Worm (Caenorhabditis elegans) whole organism, mixed stage, embryonic: ENCODE measurements around the gene T14B4.5.

Experiments used
- M03D4.4 ChIP-seq: sonication (generic microtip); optimal IDR thresholded peaks from 2 replicates; lab custom pipeline; 2017; ENCODE audit warnings: mild to moderate bottlenecking, missing genetic modification characterization, missing compliant biosample characterization
- blmp-1 ChIP-seq: fragments of 150-350 bp; optimal IDR thresholded peaks from 2 replicates; lab custom pipeline; 2014; ENCODE audit warnings: missing biosample characterization, missing genetic modification characterization
- ceh-39 ChIP-seq: fragments of 150-350 bp; optimal IDR thresholded peaks from 2 replicates; lab custom pipeline; 2014; ENCODE audit warnings: missing biosample characterization, missing genetic modification characterization
- ceh-43 ChIP-seq: fragments of 200-800 bp; sonication (Bioruptor generic); optimal IDR thresholded peaks from 2 replicates; lab custom pipeline; 2018; ENCODE audit warnings: mild to moderate bottlenecking, missing genetic modification characterization, moderate library complexity, missing compliant biosample characterization
- ceh-83 ChIP-seq: fragments of 200-800 bp; sonication (Bioruptor generic); optimal IDR thresholded peaks from 2 replicates; lab custom pipeline; 2018; ENCODE audit warnings: mild to moderate bottlenecking, missing genetic modification characterization, missing compliant biosample characterization
- ces-1 ChIP-seq: fragments of 150-350 bp; optimal IDR thresholded peaks from 2 replicates; lab custom pipeline; 2014; ENCODE audit warnings: missing biosample characterization, missing genetic modification reagents, missing genetic modification characterization
- cnd-1 ChIP-seq: fragments of 200-800 bp; sonication (Bioruptor generic); optimal IDR thresholded peaks from 2 replicates; lab custom pipeline; 2018; ENCODE audit warnings: mild to moderate bottlenecking, missing genetic modification characterization, missing compliant biosample characterization
- drap-1 ChIP-seq: fragments of 200-800 bp; sonication (Bioruptor generic); optimal IDR thresholded peaks from 3 replicates; lab custom pipeline; 2018; ENCODE audit warnings: mild to moderate bottlenecking, missing genetic modification characterization, missing compliant biosample characterization
- elt-1 ChIP-seq: sonication (generic microtip); optimal IDR thresholded peaks from 2 replicates; lab custom pipeline; 2017; ENCODE audit warnings: missing genetic modification characterization, mild to moderate bottlenecking, missing compliant biosample characterization, antibody characterized with exemption, moderate library complexity, borderline replicate concordance; ENCODE audit not compliant: insufficient read depth
- elt-3 ChIP-seq: fragments of 150-350 bp; optimal IDR thresholded peaks from 2 replicates; lab custom pipeline; 2014; ENCODE audit warnings: missing biosample characterization, missing genetic modification characterization
- flh-1 ChIP-seq: fragments of 200-800 bp; sonication (Bioruptor generic); optimal IDR thresholded peaks from 2 replicates; lab custom pipeline; 2018; ENCODE audit warnings: mild to moderate bottlenecking, missing genetic modification characterization, moderate library complexity, missing compliant biosample characterization
- hlh-1 ChIP-seq: fragments of 150-350 bp; optimal IDR thresholded peaks from 2 replicates; lab custom pipeline; 2014; ENCODE audit warnings: missing biosample characterization, missing genetic modification reagents, missing genetic modification characterization
- lin-13 ChIP-seq: fragments of 150-350 bp; optimal IDR thresholded peaks from 2 replicates; lab custom pipeline; 2014; ENCODE audit warnings: missing biosample characterization, missing genetic modification characterization
- lin-32 ChIP-seq: fragments of 200-800 bp; sonication (Bioruptor generic); optimal IDR thresholded peaks from 2 replicates; lab custom pipeline; 2018; ENCODE audit warnings: mild to moderate bottlenecking, missing genetic modification characterization, missing compliant biosample characterization
- lsy-2 ChIP-seq: fragments of 150-350 bp; optimal IDR thresholded peaks from 2 replicates; lab custom pipeline; 2014; ENCODE audit warnings: missing biosample characterization, missing genetic modification characterization
- mab-5 ChIP-seq: fragments of 150-350 bp; optimal IDR thresholded peaks from 2 replicates; lab custom pipeline; 2014; ENCODE audit warnings: missing biosample characterization, missing genetic modification characterization
- mep-1 ChIP-seq: fragments of 150-350 bp; optimal IDR thresholded peaks from 2 replicates; lab custom pipeline; 2017; ENCODE audit warnings: missing biosample characterization, missing genetic modification reagents, missing genetic modification characterization, inconsistent platforms
- mls-2 ChIP-seq: sonication (generic microtip); optimal IDR thresholded peaks from 2 replicates; lab custom pipeline; 2016; ENCODE audit warnings: mild to moderate bottlenecking, missing genetic modification characterization, moderate library complexity, missing compliant biosample characterization
- nhr-12 ChIP-seq: fragments of 150-350 bp; optimal IDR thresholded peaks from 2 replicates; lab custom pipeline; 2014; ENCODE audit warnings: missing biosample characterization, missing genetic modification characterization
- nhr-2 ChIP-seq: fragments of 150-350 bp; optimal IDR thresholded peaks from 2 replicates; lab custom pipeline; 2014; ENCODE audit warnings: missing biosample characterization, missing genetic modification characterization
- nhr-237 ChIP-seq: fragments of 150-350 bp; optimal IDR thresholded peaks from 2 replicates; lab custom pipeline; 2014; ENCODE audit warnings: missing biosample characterization, missing genetic modification characterization
- nhr-28 ChIP-seq: fragments of 150-350 bp; optimal IDR thresholded peaks from 2 replicates; lab custom pipeline; 2014; ENCODE audit warnings: missing biosample characterization, missing genetic modification characterization
- pha-4 ChIP-seq: fragments of 150-350 bp; optimal IDR thresholded peaks from 2 replicates; lab custom pipeline; 2018; ENCODE audit warnings: missing biosample characterization, missing genetic modification reagents, missing genetic modification characterization
- sem-2 ChIP-seq: fragments of 200-800 bp; sonication (Bioruptor generic); optimal IDR thresholded peaks from 2 replicates; lab custom pipeline; 2018; ENCODE audit warnings: mild to moderate bottlenecking, missing genetic modification characterization, missing compliant biosample characterization
- snpc-4 ChIP-seq: fragments of 150-350 bp; optimal IDR thresholded peaks from 2 replicates; lab custom pipeline; 2014; ENCODE audit warnings: missing biosample characterization, missing genetic modification characterization
- sptf-1 ChIP-seq: sonication (generic microtip); optimal IDR thresholded peaks from 2 replicates; lab custom pipeline; 2017; ENCODE audit warnings: mild to moderate bottlenecking, missing genetic modification characterization, moderate library complexity, missing compliant biosample characterization
- unc-39 ChIP-seq: fragments of 150-350 bp; optimal IDR thresholded peaks from 2 replicates; lab custom pipeline; 2014; ENCODE audit warnings: missing biosample characterization, missing genetic modification characterization
- unc-62 ChIP-seq: fragments of 150-350 bp; optimal IDR thresholded peaks from 2 replicates; lab custom pipeline; 2014; ENCODE audit warnings: missing biosample characterization, missing genetic modification reagents, missing genetic modification characterization
- zip-8 ChIP-seq: fragments of 150-350 bp; optimal IDR thresholded peaks from 2 replicates; lab custom pipeline; 2014; ENCODE audit warnings: missing biosample characterization, missing genetic modification characterization
- ztf-11 ChIP-seq: fragments of 150-350 bp; optimal IDR thresholded peaks from 2 replicates; lab custom pipeline; 2014; ENCODE audit warnings: missing biosample characterization, missing genetic modification characterization

The T14B4.5 gene

DNA sequence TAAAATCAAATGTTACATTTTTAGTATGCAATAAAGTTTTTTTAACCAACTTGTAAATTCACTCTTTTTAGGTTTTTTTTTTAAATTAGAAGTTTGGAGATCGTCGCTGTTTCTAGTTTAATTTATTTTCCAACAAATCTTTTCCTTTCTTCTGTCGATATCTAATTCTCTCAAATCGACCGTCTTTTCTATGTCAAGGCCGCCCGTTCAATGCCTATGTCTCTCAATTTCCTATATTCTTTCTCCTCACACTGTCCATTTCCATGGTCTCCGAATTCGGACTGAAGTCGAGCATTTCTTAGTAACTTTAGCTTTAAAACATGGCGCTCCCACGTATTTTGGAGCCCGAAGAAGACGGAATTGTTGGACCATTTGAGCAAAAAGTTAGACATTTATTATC, at the start of gene T14B4.5, which contains the start of gene T14B4.20:
Gene T14B4.5 (plus strand): TSS at position 226 of the 400 bp plus-strand sequence.
Gene T14B4.20 (plus strand): TSS at position 264 of the 400 bp plus-strand sequence.
- no peak for TF ChIP-seq mep-1 (tag; lab: Kevin White, UChicago)
- no peak for TF ChIP-seq drap-1
- TF ChIP-seq lsy-2 (tag; lab: Kevin White, UChicago), result no peak
- no peak for TF ChIP-seq lin-13 (tag; lab: Kevin White, UChicago)
- no peak for TF ChIP-seq nhr-2
- TF ChIP-seq mab-5 (tag; lab: Kevin White, UChicago), result no peak
- no peak for TF ChIP-seq hlh-1
- TF ChIP-seq elt-3 (tag; lab: Kevin White, UChicago), result no peak
- TF ChIP-seq lin-32, result no peak

ce11 chrII:6667534-6667933, 49.1 kb upstream of the T14B4.5 start:
- no peak for TF ChIP-seq sem-2 (GFP tag; lab: Kevin White, UChicago)
- TF ChIP-seq M03D4.4, result no peak

- TF ChIP-seq pha-4 (no peak), sptf-1 (tag; lab: Kevin White, UChicago) (no peak), ceh-83 (GFP tag; lab: Kevin White, UChicago) (no peak), M03D4.4 (no peak), lin-32 (no peak), lsy-2 (tag; lab: Kevin White, UChicago) (no peak), unc-39 (no peak), nhr-28 (tag; lab: Kevin White, UChicago) (no peak), nhr-237 (tag; lab: Kevin White, UChicago) (no peak), cnd-1 (tag; lab: Kevin White, UChicago) (no peak), snpc-4 (tag; lab: Kevin White, UChicago) (no peak), ceh-43 (GFP tag; lab: Kevin White, UChicago) (no peak), ceh-39 (no peak), elt-1 (tag; lab: Kevin White, UChicago) (no peak), zip-8 (tag; lab: Kevin White, UChicago) (no peak), hlh-1 (no peak)
Measured at ce11 chrII:6668496-6668895, 48.2 kb upstream of the T14B4.5 start.

DNA sequence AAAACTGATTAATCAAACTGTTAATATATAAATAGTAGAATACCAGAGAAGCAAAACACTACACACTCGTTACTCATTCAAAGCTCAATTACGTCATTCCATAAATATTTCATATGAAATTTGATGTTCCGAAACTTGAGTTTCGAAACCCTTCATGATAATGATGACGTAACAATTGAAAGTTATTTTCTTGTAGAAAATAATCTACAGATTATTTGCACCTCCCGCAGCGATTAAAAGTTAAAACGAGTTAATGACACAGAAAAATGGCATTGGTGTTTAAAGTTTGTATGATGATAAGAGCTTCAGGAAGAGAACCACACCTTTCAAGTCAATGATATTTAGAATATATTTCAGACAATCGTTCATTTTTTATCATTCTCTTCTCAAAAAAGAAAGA, 42.8 kb upstream of the T14B4.5 start, which contains the start of gene H43E16.1:
Gene H43E16.1 (plus strand): TSS at position 375 of the 400 bp plus-strand sequence.
- peak; percentile 97 for TF ChIP-seq zip-8 (tag; lab: Kevin White, UChicago)
- no peak for TF ChIP-seq nhr-2

ce11 chrII:6679724-6680123, 36.9 kb upstream of the T14B4.5 start, which contains the start of gene ift-74:
TSS of gene ift-74 (plus strand) at chrII:6680024.
- no peak for TF ChIP-seq mab-5 (tag; lab: Kevin White, UChicago)
- no peak for TF ChIP-seq hlh-1
- TF ChIP-seq cnd-1 (tag; lab: Kevin White, UChicago), result no peak

- TF ChIP-seq nhr-237 (tag; lab: Kevin White, UChicago) (no peak), ztf-11 (tag; lab: Kevin White, UChicago) (no peak), M03D4.4 (no peak), mls-2 (no peak), snpc-4 (tag; lab: Kevin White, UChicago) (no peak), flh-1 (GFP tag; lab: Kevin White, UChicago) (no peak), pha-4 (no peak), hlh-1 (no peak), nhr-12 (no peak), ces-1 (GFP tag; lab: Kevin White, UChicago) (no peak)
Measured at ce11 chrII:6681478-6681877, 35.2 kb upstream of the T14B4.5 start.

ce11 chrII:6682918-6683317, 33.7 kb upstream of the T14B4.5 start:
- TF ChIP-seq flh-1 (GFP tag; lab: Kevin White, UChicago) (no peak), nhr-2 (no peak), blmp-1 (tag; lab: Kevin White, UChicago) (no peak), unc-62 (GFP tag; lab: Kevin White, UChicago) (no peak), ces-1 (GFP tag; lab: Kevin White, UChicago) (no peak), elt-3 (tag; lab: Kevin White, UChicago) (no peak), sem-2 (GFP tag; lab: Kevin White, UChicago) (no peak), lin-13 (tag; lab: Kevin White, UChicago) (no peak), unc-39 (no peak), ceh-43 (GFP tag; lab: Kevin White, UChicago) (no peak), cnd-1 (tag; lab: Kevin White, UChicago) (no peak), mls-2 (no peak)
- TF ChIP-seq, all 35 proteins: peak for 0
